Worm (Caenorhabditis elegans): ENCODE results near the gene Y116A8C.24.

Y116A8C.24 gene

ce11 chrIV:17099113-17099512, 28.4 kb upstream of the Y116A8C.24 start (continued):
- TF ChIP-seq ceh-18 (tag; optimal IDR thresholded peaks at IDR 0.05) = no peak
- TF ChIP-seq pqm-1 (tag; optimal IDR thresholded peaks at IDR 0.05) = no peak
- TF ChIP-seq nfya-1 (tag; optimal IDR thresholded peaks at IDR 0.05) = no peak
- TF ChIP-seq K09A11.1 (tag; optimal IDR thresholded peaks at IDR 0.05; ENCODE audit: insufficient read depth) = no peak

- TF ChIP-seq pros-1 (tag; optimal IDR thresholded peaks at IDR 0.05) (no peak), ceh-48 (tag; optimal IDR thresholded peaks at IDR 0.05) (no peak), nhr-232 (tag; optimal IDR thresholded peaks at IDR 0.05) (no peak), odd-2 (tag; optimal IDR thresholded peaks at IDR 0.05) (no peak), fkh-10 (GFP tag; optimal IDR thresholded peaks at IDR 0.05) (no peak), unc-42 (tag; optimal IDR thresholded peaks at IDR 0.05) (no peak), pqm-1 (tag; optimal IDR thresholded peaks at IDR 0.05) (no peak), ets-4 (tag; optimal IDR thresholded peaks at IDR 0.05) (no peak), dve-1 (tag; optimal IDR thresholded peaks at IDR 0.05) (no peak), nhr-11 (tag; optimal IDR thresholded peaks at IDR 0.05) (no peak), dmd-4 (tag; optimal IDR thresholded peaks at IDR 0.05; ENCODE audit: borderline replicate concordance) (no peak), pat-9 (tag; optimal IDR thresholded peaks at IDR 0.05) (no peak), F13H6.1 (tag; optimal IDR thresholded peaks at IDR 0.05) (no peak), eyg-1 (tag; optimal IDR thresholded peaks at IDR 0.05) (no peak), unc-55 (GFP tag; optimal IDR thresholded peaks at IDR 0.05) (no peak), hlh-13 (GFP tag; optimal IDR thresholded peaks at IDR 0.05) (no peak), fkh-6 (tag; optimal IDR thresholded peaks at IDR 0.05) (no peak), tbx-7 (tag; optimal IDR thresholded peaks at IDR 0.05) (no peak), ceh-9 (tag; optimal IDR thresholded peaks at IDR 0.05) (no peak)
Observed at ce11 chrIV:17096168-17096567, 25.5 kb upstream of the Y116A8C.24 start, which contains the start of gene Y116A8C.27. Gene Y116A8C.27, minus strand, starts transcription at chrIV:17096268.

ce11 chrIV:17093701-17094100, 23.0 kb upstream of the Y116A8C.24 start, which contains the start of gene Y116A8C.29:
Gene Y116A8C.29, plus strand, starts transcription at chrIV:17094028.
- TF ChIP-seq hlh-30 (tag; optimal IDR thresholded peaks at IDR 0.05; ENCODE audit: insufficient read depth) = no peak
- TF ChIP-seq hlh-6 (tag; optimal IDR thresholded peaks at IDR 0.05) = no peak
- TF ChIP-seq dmd-4 (tag; optimal IDR thresholded peaks at IDR 0.05; ENCODE audit: borderline replicate concordance) = no peak
- no peak for TF ChIP-seq ceh-22 (tag; optimal IDR thresholded peaks at IDR 0.05)
- no peak for TF ChIP-seq hlh-15 (tag; optimal IDR thresholded peaks at IDR 0.05)
- TF ChIP-seq Y22D7AL.16 (tag; optimal IDR thresholded peaks at IDR 0.05) = no peak
- no peak for TF ChIP-seq gmeb-2 (tag; optimal IDR thresholded peaks at IDR 0.05)
- TF ChIP-seq fax-1 (tag; optimal IDR thresholded peaks at IDR 0.05) = no peak
- no peak for TF ChIP-seq T23F11.4 (GFP tag; optimal IDR thresholded peaks at IDR 0.05)
- no peak for TF ChIP-seq mec-3 (tag; optimal IDR thresholded peaks at IDR 0.05; ENCODE audit: borderline replicate concordance)
- TF ChIP-seq K02D7.2 (tag; optimal IDR thresholded peaks at IDR 0.05) = no peak
- no peak for TF ChIP-seq ztf-16 (tag; optimal IDR thresholded peaks at IDR 0.05)
- TF ChIP-seq C38D4.7 (GFP tag; optimal IDR thresholded peaks at IDR 0.05) = no peak
- TF ChIP-seq nhr-11 (tag; optimal IDR thresholded peaks at IDR 0.05) = no peak
- no peak for TF ChIP-seq sox-2 (GFP tag; IDR thresholded peaks at IDR 0.05)
- no peak for TF ChIP-seq eyg-1 (tag; optimal IDR thresholded peaks at IDR 0.05)
- TF ChIP-seq odd-2 (tag; optimal IDR thresholded peaks at IDR 0.05) = no peak
- no peak for TF ChIP-seq C08G9.2 (tag; optimal IDR thresholded peaks at IDR 0.05)
- TF ChIP-seq ceh-9 (tag; optimal IDR thresholded peaks at IDR 0.05) = no peak

ce11 chrIV:17088849-17089248, 18.2 kb upstream of the Y116A8C.24 start, which contains the start of gene Y116A8C.43:
Gene Y116A8C.43, plus strand, starts transcription at chrIV:17088851.
- no peak for TF ChIP-seq gmeb-2 (tag; optimal IDR thresholded peaks at IDR 0.05)
- TF ChIP-seq ceh-9 (tag; optimal IDR thresholded peaks at IDR 0.05) = no peak
- no peak for TF ChIP-seq nhr-11 (tag; optimal IDR thresholded peaks at IDR 0.05)
- no peak for TF ChIP-seq ceh-18 (tag; optimal IDR thresholded peaks at IDR 0.05)
- TF ChIP-seq ceh-45 (GFP tag; IDR thresholded peaks at IDR 0.05) = no peak
- TF ChIP-seq ceh-24 (tag; optimal IDR thresholded peaks at IDR 0.05) = no peak
- no peak for TF ChIP-seq pag-3 (tag; optimal IDR thresholded peaks at IDR 0.05; ENCODE audit: borderline replicate concordance)
- TF ChIP-seq hlh-6 (tag; optimal IDR thresholded peaks at IDR 0.05) = no peak
- no peak for TF ChIP-seq pax-1 (tag; optimal IDR thresholded peaks at IDR 0.05)
- no peak for TF ChIP-seq ceh-30 (tag; optimal IDR thresholded peaks at IDR 0.05)

Measured in whole organism, late embryonic.